Fruit fly (Drosophila melanogaster) whole organism, embryonic: ENCODE measurements around the gene lectin-28C.
A peak's percentile ranks its signal among the peaks of the same experiment; 100 is the strongest.

ENCODE experiments used
- CG11456 ChIP-seq: fragments of 200-800 bp; sonication (Bioruptor generic); IDR thresholded peaks from 3 replicates; pipeline ENCODE4 v1.3.6; 2022; ENCODE audit warnings: missing biosample characterization, missing genetic modification characterization
- CG12071 ChIP-seq: fragments of 200-800 bp; sonication (Bioruptor generic); optimal IDR thresholded peaks from 3 replicates; lab custom pipeline; 2018; ENCODE audit warnings: missing biosample characterization, mild to moderate bottlenecking, missing genetic modification characterization
- CG12744 ChIP-seq: fragments of 200-800 bp; sonication (Bioruptor generic); optimal IDR thresholded peaks from 2 replicates; lab custom pipeline; 2016; ENCODE audit warnings: missing biosample characterization, missing genetic modification characterization
- CG13624 ChIP-seq: fragments of 200-800 bp; sonication (Bioruptor generic); optimal IDR thresholded peaks from 2 replicates; lab custom pipeline; 2016; ENCODE audit warnings: missing biosample characterization, missing genetic modification characterization
- CG13894 ChIP-seq: fragments of 200-800 bp; sonication (Bioruptor generic); optimal IDR thresholded peaks from 3 replicates; lab custom pipeline; 2018; ENCODE audit warnings: missing biosample characterization, mild to moderate bottlenecking, missing genetic modification characterization, moderate library complexity
- CG15073 ChIP-seq: fragments of 200-800 bp; sonication (Bioruptor generic); optimal IDR thresholded peaks from 2 replicates; lab custom pipeline; 2016; ENCODE audit warnings: missing biosample characterization, missing genetic modification characterization
- CG15269 ChIP-seq: fragments of 200-800 bp; sonication (Bioruptor generic); optimal IDR thresholded peaks from 2 replicates; lab custom pipeline; 2018; ENCODE audit warnings: missing biosample characterization, mild to moderate bottlenecking, missing genetic modification characterization, moderate library complexity
- CG15696 ChIP-seq: fragments of 200-800 bp; sonication (Bioruptor generic); optimal IDR thresholded peaks from 2 replicates; lab custom pipeline; 2019; ENCODE audit warnings: missing biosample characterization, mild to moderate bottlenecking, missing genetic modification characterization, moderate library complexity
- CG17328 ChIP-seq: fragments of 200-800 bp; sonication (Bioruptor generic); IDR thresholded peaks from 2 replicates; pipeline ENCODE4 v1.3.6; 2022; ENCODE audit warnings: missing biosample characterization, missing genetic modification characterization
- CG17359 ChIP-seq: fragments of 200-800 bp; sonication (Bioruptor generic); optimal IDR thresholded peaks from 3 replicates; lab custom pipeline; 2018; ENCODE audit warnings: missing biosample characterization, mild to moderate bottlenecking, missing genetic modification characterization, moderate library complexity
- CG2129 ChIP-seq: fragments of 200-800 bp; sonication (Bioruptor generic); IDR thresholded peaks from 2 replicates; pipeline ENCODE4 v1.3.6; 2022; ENCODE audit warnings: missing biosample characterization, missing genetic modification characterization; ENCODE audit not compliant: partially characterized antibody
- CG34224 ChIP-seq: fragments of 200-800 bp; sonication (Bioruptor generic); IDR thresholded peaks from 3 replicates; pipeline ENCODE4 v1.3.6; 2022; ENCODE audit warnings: missing biosample characterization, missing genetic modification characterization; ENCODE audit not compliant: partially characterized antibody
- CG4404 ChIP-seq: fragments of 200-800 bp; sonication (Bioruptor generic); IDR thresholded peaks from 2 replicates; pipeline ENCODE4 v1.3.6; 2022; ENCODE audit warnings: missing biosample characterization, missing genetic modification characterization
- CG7745 ChIP-seq: fragments of 200-800 bp; sonication (Bioruptor generic); optimal IDR thresholded peaks from 2 replicates; lab custom pipeline; 2018; ENCODE audit warnings: missing biosample characterization, mild to moderate bottlenecking, missing genetic modification characterization, moderate library complexity
- CG8359 ChIP-seq: fragments of 200-800 bp; sonication (Bioruptor generic); optimal IDR thresholded peaks from 2 replicates; lab custom pipeline; 2017; ENCODE audit warnings: missing biosample characterization, mild to moderate bottlenecking, missing genetic modification characterization, borderline replicate concordance
- CG9437 ChIP-seq: fragments of 200-800 bp; sonication (Bioruptor generic); optimal IDR thresholded peaks from 2 replicates; lab custom pipeline; 2018; ENCODE audit warnings: missing biosample characterization, mild to moderate bottlenecking, missing genetic modification characterization
- CrebB ChIP-seq: fragments of 200-800 bp; sonication (Bioruptor generic); optimal IDR thresholded peaks from 3 replicates; lab custom pipeline; 2018; ENCODE audit warnings: missing biosample characterization, mild to moderate bottlenecking, missing genetic modification characterization
- Dip2 ChIP-seq: fragments of 200-800 bp; sonication (Bioruptor generic); IDR thresholded peaks from 2 replicates; pipeline ENCODE4 v1.3.6; 2022; ENCODE audit warnings: missing biosample characterization, missing genetic modification characterization
- HmgZ ChIP-seq: fragments of 200-800 bp; sonication (Bioruptor generic); optimal IDR thresholded peaks from 2 replicates; lab custom pipeline; 2018; ENCODE audit warnings: missing biosample characterization, mild to moderate bottlenecking, missing genetic modification characterization
- Hmr ChIP-seq: fragments of 200-800 bp; sonication (Bioruptor generic); optimal IDR thresholded peaks from 3 replicates; lab custom pipeline; 2017; ENCODE audit warnings: mild to moderate bottlenecking, missing biosample characterization, missing genetic modification reagents, missing genetic modification characterization
- Hr3 ChIP-seq: fragments of 200-800 bp; sonication (Bioruptor generic); optimal IDR thresholded peaks from 3 replicates; lab custom pipeline; 2016; ENCODE audit warnings: missing biosample characterization, missing genetic modification characterization
- MTF-1 ChIP-seq: fragments of 200-800 bp; sonication (Bioruptor generic); optimal IDR thresholded peaks from 2 replicates; lab custom pipeline; 2018; ENCODE audit warnings: missing biosample characterization, mild to moderate bottlenecking, missing genetic modification characterization, borderline replicate concordance
- Med ChIP-seq: fragments of 200-800 bp; sonication (Bioruptor generic); peaks from one replicate; lab custom pipeline; 2016; ENCODE audit warnings: missing biosample characterization, missing genetic modification characterization, mild to moderate bottlenecking, inconsistent platforms, moderate library complexity
- Nf-YB ChIP-seq: fragments of 200-800 bp; sonication (Bioruptor generic); optimal IDR thresholded peaks from 3 replicates; lab custom pipeline; 2019; ENCODE audit warnings: missing biosample characterization, mild to moderate bottlenecking, missing genetic modification characterization, moderate library complexity
- Opbp ChIP-seq: fragments of 200-800 bp; sonication (Bioruptor generic); IDR thresholded peaks from 3 replicates; pipeline ENCODE4 v1.3.6; 2022; ENCODE audit warnings: missing biosample characterization, missing genetic modification characterization; ENCODE audit not compliant: partially characterized antibody
- Ptx1 ChIP-seq: fragments of 200-800 bp; sonication (Bioruptor generic); IDR thresholded peaks from 2 replicates; pipeline ENCODE4 v1.3.6; 2022; ENCODE audit warnings: missing biosample characterization, missing genetic modification characterization
- Tbp ChIP-seq: fragments of >200 bp; optimal IDR thresholded peaks from 2 replicates; lab custom pipeline; 2018; ENCODE audit warnings: missing biosample characterization, missing genetic modification characterization
- Xbp1 ChIP-seq: fragments of 200-800 bp; sonication (Bioruptor generic); optimal IDR thresholded peaks from 3 replicates; lab custom pipeline; 2016; ENCODE audit warnings: missing biosample characterization, mild to moderate bottlenecking, missing genetic modification characterization
- abd-A ChIP-seq: fragments of 200-800 bp; sonication (Bioruptor generic); optimal IDR thresholded peaks from 3 replicates; lab custom pipeline; 2019; ENCODE audit warnings: missing biosample characterization, mild to moderate bottlenecking, missing genetic modification characterization, moderate library complexity
- ap ChIP-seq: fragments of 200-800 bp; sonication (Bioruptor generic); IDR thresholded peaks from 2 replicates; pipeline ENCODE4 v1.3.6; 2022; ENCODE audit warnings: missing biosample characterization, missing genetic modification characterization
- bbx ChIP-seq: fragments of 200-800 bp; sonication (Bioruptor generic); IDR thresholded peaks from 2 replicates; pipeline ENCODE4 v1.3.6; 2022; ENCODE audit warnings: missing biosample characterization, missing genetic modification characterization; ENCODE audit not compliant: partially characterized antibody
- chinmo ChIP-seq: fragments of 200-800 bp; sonication (Bioruptor generic); IDR thresholded peaks from 4 replicates; pipeline ENCODE4 v1.3.6; 2022; ENCODE audit warnings: missing biosample characterization, missing genetic modification characterization; ENCODE audit not compliant: partially characterized antibody
- ems ChIP-seq: fragments of 200-800 bp; sonication (Bioruptor generic); optimal IDR thresholded peaks from 3 replicates; lab custom pipeline; 2016; ENCODE audit warnings: missing biosample characterization, missing genetic modification characterization
- fd3F ChIP-seq: fragments of 200-800 bp; sonication (Bioruptor generic); optimal IDR thresholded peaks from 2 replicates; lab custom pipeline; 2018; ENCODE audit warnings: missing biosample characterization, mild to moderate bottlenecking, missing genetic modification characterization, moderate library complexity
- fd96Cb ChIP-seq: fragments of 200-800 bp; sonication (Bioruptor generic); optimal IDR thresholded peaks from 2 replicates; lab custom pipeline; 2018; ENCODE audit warnings: missing biosample characterization, mild to moderate bottlenecking, missing genetic modification characterization, moderate library complexity
- gfzf ChIP-seq: fragments of 200-800 bp; sonication (Bioruptor generic); optimal IDR thresholded peaks from 2 replicates; lab custom pipeline; 2016; ENCODE audit warnings: missing biosample characterization, mild to moderate bottlenecking, missing genetic modification characterization, moderate library complexity
- insv ChIP-seq, 2 experiments: fragments of 200-800 bp; sonication (Bioruptor generic); optimal IDR thresholded peaks; 3 replicates each; lab custom pipeline; 2016 to 2018; ENCODE audit warnings: missing biosample characterization in 2 of 2, missing genetic modification characterization in 2 of 2
- ken ChIP-seq: fragments of 200-800 bp; sonication (Bioruptor generic); IDR thresholded peaks from 3 replicates; pipeline ENCODE4 v1.3.6; 2022; ENCODE audit warnings: missing biosample characterization, missing genetic modification characterization
- lilli ChIP-seq: fragments of 200-800 bp; sonication (Bioruptor generic); optimal IDR thresholded peaks from 3 replicates; lab custom pipeline; 2016; ENCODE audit warnings: missing biosample characterization, missing genetic modification characterization
- onecut ChIP-seq: fragments of 200-800 bp; sonication (Bioruptor generic); IDR thresholded peaks from 2 replicates; pipeline ENCODE4 v1.3.6; 2022; ENCODE audit warnings: missing biosample characterization, missing genetic modification characterization
- pros ChIP-seq: fragments of 200-800 bp; sonication (Bioruptor generic); optimal IDR thresholded peaks from 3 replicates; lab custom pipeline; 2019; ENCODE audit warnings: missing biosample characterization, mild to moderate bottlenecking, missing genetic modification characterization, moderate library complexity
- repo ChIP-seq: fragments of 200-800 bp; sonication (Bioruptor generic); optimal IDR thresholded peaks from 2 replicates; lab custom pipeline; 2016; ENCODE audit warnings: missing biosample characterization, missing genetic modification characterization
- scrt ChIP-seq: fragments of 200-800 bp; sonication (Bioruptor generic); optimal IDR thresholded peaks from 2 replicates; lab custom pipeline; 2018; ENCODE audit warnings: missing biosample characterization, mild to moderate bottlenecking, missing genetic modification characterization, moderate library complexity
- sens-2 ChIP-seq: fragments of 200-800 bp; sonication (Bioruptor generic); IDR thresholded peaks from 2 replicates; pipeline ENCODE4 v1.3.6; 2022; ENCODE audit warnings: missing biosample characterization, missing genetic modification characterization
- shn ChIP-seq: fragments of 200-800 bp; sonication (Bioruptor generic); optimal IDR thresholded peaks from 3 replicates; lab custom pipeline; 2016; ENCODE audit warnings: missing biosample characterization, missing genetic modification characterization
- slou ChIP-seq: fragments of 200-800 bp; sonication (Bioruptor generic); optimal IDR thresholded peaks from 3 replicates; lab custom pipeline; 2016; ENCODE audit warnings: missing biosample characterization, missing genetic modification characterization
- slp2 ChIP-seq: fragments of 200-800 bp; sonication (Bioruptor generic); optimal IDR thresholded peaks from 2 replicates; lab custom pipeline; 2016; ENCODE audit warnings: missing biosample characterization, missing genetic modification characterization
- sqz ChIP-seq: fragments of 200-800 bp; sonication (Bioruptor generic); optimal IDR thresholded peaks from 3 replicates; lab custom pipeline; 2018; ENCODE audit warnings: missing biosample characterization, mild to moderate bottlenecking, missing genetic modification characterization
- tll ChIP-seq, 2 experiments: fragments of 200-800 bp in 1 of 2; fragments of >200 bp in 1 of 2; sonication (Bioruptor generic) in 1 of 2; optimal IDR thresholded peaks; 2 replicates each; lab custom pipeline; 2017 to 2019; ENCODE audit warnings: missing biosample characterization in 2 of 2, missing genetic modification characterization in 2 of 2, mild to moderate bottlenecking in 1 of 2, moderate library complexity in 1 of 2
- zen2 ChIP-seq: fragments of 200-800 bp; sonication (Bioruptor generic); IDR thresholded peaks from 3 replicates; pipeline ENCODE4 v1.3.6; 2022; ENCODE audit warnings: missing biosample characterization, missing genetic modification characterization; ENCODE audit not compliant: partially characterized antibody

lectin-28C gene

dm6 chr2L:7871332-7871731 lies 14.5 kb downstream of the lectin-28C start, which contains the start of gene Proc:
Proc (minus strand) TSS chr2L:7871432.
- TF ChIP-seq CG2129 (GFP tag; lab: Robert Waterston, UW) (no peak), lilli (no peak), gfzf (GFP tag; lab: Kevin White, UChicago) (no peak), zen2 (GFP tag; lab: Robert Waterston, UW) (no peak), CG8359 (GFP tag; lab: Kevin White, UChicago) (no peak), scrt (no peak), fd96Cb (no peak), Dip2 (GFP tag; lab: Robert Waterston, UW) (no peak), Med (GFP tag; lab: Kevin White, UChicago) (peak; percentile 50), bbx (GFP tag; lab: Robert Waterston, UW) (no peak), Xbp1 (GFP tag; lab: Kevin White, UChicago) (no peak), Tbp (GFP tag; lab: Kevin White, UChicago) (no peak), HmgZ (tag; lab: Kevin White, UChicago) (no peak), CG7745 (tag; lab: Kevin White, UChicago) (no peak), CrebB (tag; lab: Kevin White, UChicago) (no peak), slou (GFP tag; lab: Kevin White, UChicago) (no peak), CG4404 (GFP tag; lab: Robert Waterston, UW) (no peak), MTF-1 (GFP tag; lab: Kevin White, UChicago) (no peak), Hmr (no peak), CG15073 (GFP tag; lab: Kevin White, UChicago) (no peak), CG11456 (GFP tag; lab: Robert Waterston, UW) (no peak), ken (no peak), CG13624 (GFP tag; lab: Kevin White, UChicago) (no peak), CG15696 (no peak), CG34224 (GFP tag; lab: Robert Waterston, UW) (no peak), chinmo (0 out of 4 replicates have a peak, but pooled peaks have one; percentile 24), ems (GFP tag; lab: Kevin White, UChicago) (no peak), Ptx1 (no peak), CG17328 (GFP tag; lab: Robert Waterston, UW) (no peak), CG15269 (tag; lab: Kevin White, UChicago) (no peak), onecut (GFP tag; lab: Robert Waterston, UW) (no peak), CG17359 (no peak), CG9437 (GFP tag; lab: Kevin White, UChicago) (no peak), tll (GFP tag; optimal IDR thresholded peaks at IDR 0.05; lab: Kevin White, UChicago) (no peak), repo (GFP tag; lab: Kevin White, UChicago) (no peak), Hr3 (no peak), CG12744 (no peak), shn (no peak), Opbp (GFP tag; lab: Robert Waterston, UW) (0 out of 3 replicates have a peak, but pooled peaks have one; percentile 10), ap (GFP tag; lab: Robert Waterston, UW) (no peak), Nf-YB (GFP tag; lab: Kevin White, UChicago) (no peak), CG12071 (GFP tag; lab: Kevin White, UChicago) (no peak), fd3F (GFP tag; lab: Kevin White, UChicago) (no peak), abd-A (tag; lab: Kevin White, UChicago) (peak; percentile 65), sens-2 (GFP tag; lab: Robert Waterston, UW) (no peak), insv (GFP tag; optimal IDR thresholded peaks at IDR 0.05; lab: Kevin White, UChicago) (no peak), pros (GFP tag; lab: Kevin White, UChicago) (no peak), sqz (GFP tag; lab: Kevin White, UChicago) (no peak), slp2 (GFP tag; lab: Kevin White, UChicago) (no peak), CG13894 (tag; lab: Kevin White, UChicago) (peak; percentile 6)
